Worm (Caenorhabditis elegans) whole organism, young adult: ENCODE data around the gene F56D6.8.
"Not testable (repeated sequence)": the region's sequence is repeated elsewhere in the genome, so short reads cannot be mapped to it uniquely, and the experiment has no call there.

ENCODE experiments used
- B0019.2 ChIP-seq: fragments of 200-800 bp; sonication (Bioruptor generic); conservative IDR thresholded peaks from 2 replicates; pipeline ENCODE4 v1.3.6; 2022; ENCODE audit warnings: missing genetic modification reagents, missing genetic modification characterization, missing compliant biosample characterization
- B0035.1 ChIP-seq: sonication (generic microtip); optimal IDR thresholded peaks from 2 replicates; lab custom pipeline; 2016; ENCODE audit warnings: missing genetic modification characterization, mild to moderate bottlenecking, missing compliant biosample characterization, missing genotype, missing genetic modification reagents
- B0261.1 ChIP-seq: sonication (generic microtip); optimal IDR thresholded peaks from 2 replicates; lab custom pipeline; 2016; ENCODE audit warnings: mild to moderate bottlenecking, missing genetic modification characterization, moderate library complexity, missing compliant biosample characterization
- C06A6.2 ChIP-seq: fragments of 200-800 bp; sonication (Bioruptor generic); conservative IDR thresholded peaks from 2 replicates; pipeline ENCODE4 v1.3.6; 2022; ENCODE audit warnings: missing genetic modification characterization, missing compliant biosample characterization
- K11D2.4 ChIP-seq: fragments of 200-800 bp; sonication (Bioruptor generic); IDR thresholded peaks from 2 replicates; pipeline ENCODE4 v1.3.6; 2022; ENCODE audit warnings: missing genetic modification reagents, missing genetic modification characterization, missing compliant biosample characterization
- Y53F4B.3 ChIP-seq: fragments of 200-800 bp; sonication (Bioruptor generic); IDR thresholded peaks from 2 replicates; pipeline ENCODE4 v1.3.6; 2022; ENCODE audit warnings: missing genetic modification reagents, missing genetic modification characterization, missing compliant biosample characterization
- aptf-2 ChIP-seq: fragments of 200-800 bp; sonication (Bioruptor generic); conservative IDR thresholded peaks from 2 replicates; pipeline ENCODE4 v1.3.6; 2022; ENCODE audit warnings: missing genetic modification reagents, missing genetic modification characterization, missing compliant biosample characterization
- ceh-100 ChIP-seq: fragments of 200-800 bp; sonication (Bioruptor generic); IDR thresholded peaks from 2 replicates; pipeline ENCODE4 v1.3.6; 2022; ENCODE audit warnings: missing genetic modification reagents, missing genetic modification characterization, missing compliant biosample characterization
- ceh-27 ChIP-seq: fragments of 200-800 bp; sonication (Bioruptor generic); optimal IDR thresholded peaks from 2 replicates; lab custom pipeline; 2018; ENCODE audit warnings: mild to moderate bottlenecking, missing genetic modification characterization, moderate library complexity, missing compliant biosample characterization
- ceh-79 ChIP-seq: sonication (generic microtip); optimal IDR thresholded peaks from 2 replicates; lab custom pipeline; 2017; ENCODE audit warnings: mild to moderate bottlenecking, missing genetic modification characterization, missing compliant biosample characterization
- egl-44 ChIP-seq: fragments of 200-800 bp; sonication (Bioruptor generic); IDR thresholded peaks from 2 replicates; pipeline ENCODE4 v1.3.6; 2022; ENCODE audit warnings: missing genetic modification reagents, missing genetic modification characterization, missing compliant biosample characterization
- ekl-4 ChIP-seq: fragments of 200-800 bp; sonication (Bioruptor generic); IDR thresholded peaks from 2 replicates; pipeline ENCODE4 v1.3.6; 2022; ENCODE audit warnings: missing genetic modification reagents, missing genetic modification characterization, missing compliant biosample characterization
- fkh-3 ChIP-seq: sonication (generic microtip); optimal IDR thresholded peaks from 2 replicates; lab custom pipeline; 2016; ENCODE audit warnings: mild to moderate bottlenecking, missing genetic modification characterization, missing compliant biosample characterization
- hlh-26 ChIP-seq: fragments of 200-800 bp; sonication (Bioruptor generic); conservative IDR thresholded peaks from 2 replicates; pipeline ENCODE4 v1.3.6; 2022; ENCODE audit warnings: missing genetic modification reagents, missing genetic modification characterization, missing compliant biosample characterization
- hmg-20 ChIP-seq: fragments of 200-800 bp; sonication (Bioruptor generic); IDR thresholded peaks from 2 replicates; pipeline ENCODE4 v1.3.6; 2022; ENCODE audit warnings: missing genetic modification reagents, missing genetic modification characterization, missing compliant biosample characterization
- let-526 ChIP-seq: fragments of 200-800 bp; sonication (Bioruptor generic); IDR thresholded peaks from 2 replicates; pipeline ENCODE4 v1.3.6; 2022; ENCODE audit warnings: missing genetic modification reagents, missing genetic modification characterization, missing compliant biosample characterization
- lin-26 ChIP-seq: fragments of 200-800 bp; sonication (Bioruptor generic); IDR thresholded peaks from 2 replicates; pipeline ENCODE4 v1.3.6; 2022; ENCODE audit warnings: missing genetic modification reagents, missing genetic modification characterization, missing compliant biosample characterization
- lin-40 ChIP-seq: sonication (generic microtip); optimal IDR thresholded peaks from 2 replicates; lab custom pipeline; 2016; ENCODE audit warnings: missing genetic modification characterization, mild to moderate bottlenecking, missing compliant biosample characterization, missing genotype, missing genetic modification reagents
- lsl-1 ChIP-seq: fragments of 200-800 bp; sonication (Bioruptor generic); optimal IDR thresholded peaks from 2 replicates; lab custom pipeline; 2018; ENCODE audit warnings: mild to moderate bottlenecking, missing genetic modification characterization, moderate library complexity, missing compliant biosample characterization
- madf-6 ChIP-seq: fragments of 200-800 bp; sonication (Bioruptor generic); IDR thresholded peaks from 2 replicates; pipeline ENCODE4 v1.3.6; 2022; ENCODE audit warnings: missing genetic modification reagents, missing genetic modification characterization, missing compliant biosample characterization
- mxl-1 ChIP-seq: sonication (generic microtip); optimal IDR thresholded peaks from 2 replicates; lab custom pipeline; 2016; ENCODE audit warnings: missing genetic modification characterization, missing compliant biosample characterization
- nhr-120 ChIP-seq: fragments of 200-800 bp; sonication (Bioruptor generic); IDR thresholded peaks from 2 replicates; pipeline ENCODE4 v1.3.6; 2022; ENCODE audit warnings: missing genetic modification characterization, missing compliant biosample characterization
- nhr-179 ChIP-seq: sonication (generic microtip); optimal IDR thresholded peaks from 2 replicates; lab custom pipeline; 2016; ENCODE audit warnings: mild to moderate bottlenecking, missing genetic modification characterization, missing compliant biosample characterization
- nhr-27 ChIP-seq: fragments of 200-800 bp; sonication (Bioruptor generic); optimal IDR thresholded peaks from 2 replicates; lab custom pipeline; 2018; ENCODE audit warnings: mild to moderate bottlenecking, missing genetic modification characterization, moderate library complexity, missing compliant biosample characterization
- nhr-80 ChIP-seq: sonication (generic microtip); optimal IDR thresholded peaks from 2 replicates; lab custom pipeline; 2016; ENCODE audit warnings: missing genetic modification characterization, missing compliant biosample characterization
- pha-4 ChIP-seq: fragments of 150-350 bp; sonication (generic microtip); optimal IDR thresholded peaks from 2 replicates; lab custom pipeline; 2014; ENCODE audit warnings: missing biosample characterization, missing genetic modification reagents, missing genetic modification characterization
- sdz-38 ChIP-seq: sonication (generic microtip); optimal IDR thresholded peaks from 2 replicates; lab custom pipeline; 2016; ENCODE audit warnings: missing genotype, missing genetic modification characterization, missing compliant biosample characterization
- sea-2 ChIP-seq: fragments of 200-800 bp; sonication (Bioruptor generic); IDR thresholded peaks from 2 replicates; pipeline ENCODE4 v1.3.6; 2022; ENCODE audit warnings: missing genetic modification characterization, missing compliant biosample characterization
- snpc-3.4 ChIP-seq: sonication (generic microtip); optimal IDR thresholded peaks from 2 replicates; lab custom pipeline; 2017; ENCODE audit warnings: missing genetic modification characterization, mild to moderate bottlenecking, missing compliant biosample characterization, antibody characterized with exemption, moderate library complexity, missing genotype, missing genetic modification reagents
- snpc-4 ChIP-seq, 5 experiments: fragments of 150-350 bp in 1 of 5; sonication (generic microtip) in 4 of 5; optimal IDR thresholded peaks; 2 replicates each; lab custom pipeline; 2014 to 2018; ENCODE audit warnings: missing genetic modification characterization in 5 of 5, missing biosample characterization in 3 of 5, antibody characterized with exemption in 2 of 5, mild to moderate bottlenecking in 2 of 5, missing compliant biosample characterization in 2 of 5, missing genotype in 2 of 5, moderate library complexity in 2 of 5, missing genetic modification reagents in 1 of 5
- tlf-1 ChIP-seq: fragments of 200-800 bp; sonication (Bioruptor generic); optimal IDR thresholded peaks from 2 replicates; lab custom pipeline; 2018; ENCODE audit warnings: mild to moderate bottlenecking, missing genetic modification characterization, missing compliant biosample characterization
- zfh-2 ChIP-seq: fragments of 200-800 bp; sonication (Bioruptor generic); conservative IDR thresholded peaks from 2 replicates; pipeline ENCODE4 v1.3.6; 2022; ENCODE audit warnings: missing genetic modification reagents, missing genetic modification characterization, missing compliant biosample characterization
- zim-3 ChIP-seq: sonication (generic microtip); optimal IDR thresholded peaks from 2 replicates; lab custom pipeline; 2017; ENCODE audit warnings: mild to moderate bottlenecking, missing genetic modification characterization, moderate library complexity, missing compliant biosample characterization
- ztf-25 ChIP-seq: fragments of 200-800 bp; sonication (Bioruptor generic); IDR thresholded peaks from 2 replicates; pipeline ENCODE4 v1.3.6; 2022; ENCODE audit warnings: missing genetic modification reagents, missing genetic modification characterization, missing compliant biosample characterization

The F56D6.8 gene

ce11 chrIV:3914462-3914861 lies 20.2 kb upstream of the F56D6.8 start, which contains the start of gene F56D6.19:
Gene F56D6.19, plus strand, starts transcription at chrIV:3914762.
- TF ChIP-seq tlf-1 (GFP tag; lab: Kevin White, UChicago) (no peak), ceh-100 (GFP tag; lab: Robert Waterston, UW) (no peak)

ce11 chrIV:3912598-3912997 lies 18.4 kb upstream of the F56D6.8 start, which contains the start of gene F56D6.20:
Gene F56D6.20, plus strand, starts transcription at chrIV:3912898.
- no peak for TF ChIP-seq ceh-79 (tag; lab: Kevin White, UChicago)
- TF ChIP-seq nhr-27 = no peak
- no peak for TF ChIP-seq C06A6.2 (GFP tag; lab: Robert Waterston, UW)
- no peak for TF ChIP-seq lsl-1
- no peak for TF ChIP-seq nhr-120 (GFP tag; lab: Robert Waterston, UW)
- TF ChIP-seq sea-2 (GFP tag; lab: Robert Waterston, UW) = no peak
- no peak for TF ChIP-seq B0035.1
- no peak for TF ChIP-seq hmg-20
- no peak for TF ChIP-seq zim-3 (tag; lab: Kevin White, UChicago)
- TF ChIP-seq zfh-2 = no peak
- TF ChIP-seq K11D2.4 (GFP tag; lab: Robert Waterston, UW) = no peak
- TF ChIP-seq ceh-100 (GFP tag; lab: Robert Waterston, UW) = no peak
- no peak for TF ChIP-seq mxl-1 (tag; lab: Kevin White, UChicago)
- no peak for TF ChIP-seq lin-40
- no peak for TF ChIP-seq ceh-27 (GFP tag; lab: Kevin White, UChicago)
- no peak for TF ChIP-seq Y53F4B.3
- no peak for TF ChIP-seq nhr-80

- not testable (repeated sequence) for TF ChIP-seq aptf-2 (GFP tag; lab: Robert Waterston, UW); snpc-3.4 (tag; lab: Kevin White, UChicago); sea-2 (GFP tag; lab: Robert Waterston, UW)
Measured at ce11 chrIV:3911848-3912247, 17.6 kb upstream of the F56D6.8 start, which contains the start of gene F56D6.18. Gene F56D6.18, minus strand, starts transcription at chrIV:3911948.

ce11 chrIV:3909114-3909513 lies 14.9 kb upstream of the F56D6.8 start, which contains the start of gene F56D6.13:
Gene F56D6.13, plus strand, starts transcription at chrIV:3909414.
- TF ChIP-seq madf-6 (GFP tag; lab: Robert Waterston, UW) = no peak
- no peak for TF ChIP-seq B0261.1 (tag; lab: Kevin White, UChicago)
- TF ChIP-seq zim-3 (tag; lab: Kevin White, UChicago) = no peak
- TF ChIP-seq ztf-25 = no peak
- no peak for TF ChIP-seq C06A6.2 (GFP tag; lab: Robert Waterston, UW)
- TF ChIP-seq egl-44 (GFP tag; lab: Robert Waterston, UW) = no peak
- no peak for TF ChIP-seq ekl-4 (GFP tag; lab: Robert Waterston, UW)
- no peak for TF ChIP-seq snpc-4 (GFP tag; optimal IDR thresholded peaks at IDR 0.05; lab: Kevin White, UChicago)
- no peak for TF ChIP-seq snpc-4 (tag; optimal IDR thresholded peaks at IDR 0.05; lab: Kevin White, UChicago)
- no peak for TF ChIP-seq fkh-3
- TF ChIP-seq B0019.2 (GFP tag; lab: Robert Waterston, UW) = no peak
- TF ChIP-seq let-526 (GFP tag; lab: Robert Waterston, UW) = no peak
- TF ChIP-seq Y53F4B.3 = no peak
- TF ChIP-seq B0035.1 = no peak
- TF ChIP-seq hlh-26 (GFP tag; lab: Robert Waterston, UW) = no peak
- TF ChIP-seq sdz-38 (tag; lab: Kevin White, UChicago) = no peak
- no peak for TF ChIP-seq pha-4 (tag; lab: Kevin White, UChicago)
- TF ChIP-seq nhr-179 (tag; lab: Kevin White, UChicago) = no peak
- no peak for TF ChIP-seq lsl-1
- TF ChIP-seq lin-26 (GFP tag; lab: Robert Waterston, UW) = no peak
- no peak for TF ChIP-seq hmg-20
